ENCODE assay signal across 2 fruit fly cellular contexts in the genomic region with DNA sequence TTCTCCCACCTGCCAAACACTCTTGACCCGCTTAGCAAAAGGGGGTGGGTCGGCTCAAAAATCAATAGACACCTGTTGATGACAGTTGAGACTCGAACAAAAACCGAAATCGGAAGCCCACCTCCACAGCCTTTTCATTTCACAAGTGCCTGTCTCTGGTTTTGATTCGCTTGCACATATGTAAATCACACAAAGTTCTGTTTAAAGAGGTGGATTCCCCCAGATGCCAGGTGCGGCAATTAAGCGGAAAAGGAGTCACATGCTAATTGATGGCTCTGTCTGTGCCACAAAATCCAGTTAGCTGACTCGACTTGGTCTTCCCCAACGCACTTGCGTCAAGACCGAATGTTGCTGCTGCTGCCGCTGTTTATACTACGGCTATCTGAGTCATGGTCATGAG.
TF ChIP-seq lines count a peak whose summit lies in the region.

No protein-coding gene starts in this region.

- TF ChIP-seq CTCF in whole organism, embryonic (GFP tag; optimal IDR thresholded peaks at IDR 0.05; lab: Kevin White, UChicago) = no peak

TF ChIP-seq in whole organism, embryonic, 481 proteins besides CTCF, POLR2A, EP300 and RAD21:
- TF ChIP-seq Ets65A (GFP tag; lab: Kevin White, UChicago) = peak; percentile 61
- no peak for TF ChIP-seq CG15601 (tag; optimal IDR thresholded peaks at IDR 0.05; lab: Kevin White, UChicago)
- peak; percentile 23 for TF ChIP-seq onecut (GFP tag; IDR thresholded peaks at IDR 0.05; lab: Robert Waterston, UW)

TF ChIP-seq in whole organism, wandering third instar larva, 38 proteins besides CTCF, POLR2A, EP300 and RAD21:
- no peak for TF ChIP-seq Rel (GFP tag; optimal IDR thresholded peaks at IDR 0.05; lab: Kevin White, UChicago)
- peak; percentile 79 for TF ChIP-seq Rel (tag; optimal IDR thresholded peaks at IDR 0.05; lab: Kevin White, UChicago)
- no peak for TF ChIP-seq pan (optimal IDR thresholded peaks at IDR 0.05; lab: Kevin White, UChicago)
- TF ChIP-seq Vsx2 (GFP tag; optimal IDR thresholded peaks at IDR 0.05; lab: Kevin White, UChicago; ENCODE audit: partially characterized antibody) = no peak
- no peak for TF ChIP-seq Dif (GFP tag; optimal IDR thresholded peaks at IDR 0.05; lab: Kevin White, UChicago; ENCODE audit: partially characterized antibody)
- TF ChIP-seq dmrt93B (GFP tag; optimal IDR thresholded peaks at IDR 0.05; lab: Kevin White, UChicago) = no peak
- no peak for TF ChIP-seq psq (GFP tag; optimal IDR thresholded peaks at IDR 0.05; lab: Kevin White, UChicago)
- no peak for TF ChIP-seq rgr (GFP tag; optimal IDR thresholded peaks at IDR 0.05; lab: Kevin White, UChicago)
TF ChIP-seq in whole organism, wandering third instar larva: peak in this region for 1.
